Fruit fly (Drosophila melanogaster) S2 (cell line): ENCODE results near the gene CG46439.

Experiments
- CG8478 ChIP-seq: fragments of >200 bp; optimal IDR thresholded peaks from 2 replicates; lab custom pipeline; 2018
- CTCF ChIP-seq, 2 experiments: fragments of >200 bp; optimal IDR thresholded peaks; 2 replicates each; lab custom pipeline; 2018

Gene CG46439

dm6 chr3L:11120419-11120958, 24.4 kb upstream of the CG46439 start, which contains the start of the genes FoxK and mRpL2:
Gene FoxK (minus strand): TSS chr3L:11120783.
Gene mRpL2 (plus strand): TSS chr3L:11120847.
- no peak for TF ChIP-seq CG8478 (lab: Kevin White, UChicago)
- peak; percentile 44 to 51 for TF ChIP-seq CTCF (optimal IDR thresholded peaks at IDR 0.05; lab: Kevin White, UChicago)

dm6 chr3L:11119901-11120418, 23.9 kb upstream of the CG46439 start:
- no peak for TF ChIP-seq CG8478 (lab: Kevin White, UChicago)
- no peak for TF ChIP-seq CTCF (optimal IDR thresholded peaks at IDR 0.05; lab: Kevin White, UChicago)

DNA sequence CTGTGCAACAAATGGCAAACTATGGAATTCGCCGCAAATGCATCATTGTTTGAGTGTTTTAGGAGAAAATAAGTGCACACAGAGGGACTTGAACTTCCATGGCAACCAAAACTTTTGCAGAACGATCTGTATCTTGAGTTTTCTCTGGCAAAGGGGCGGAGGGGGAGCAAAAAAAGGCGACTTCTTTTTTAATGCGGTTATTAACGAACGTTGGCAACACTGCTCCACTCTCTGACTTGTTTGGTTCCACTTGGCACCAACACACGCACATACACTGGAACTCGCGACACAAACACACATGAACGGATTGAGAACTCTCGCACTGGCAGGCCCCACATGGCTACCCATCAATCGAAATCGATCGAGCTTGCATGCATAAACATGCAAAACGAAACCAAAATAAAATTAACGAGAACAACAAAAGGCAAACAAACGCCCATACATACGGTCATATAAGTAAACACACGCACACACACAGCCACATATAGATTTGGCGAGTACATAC, 23.4 kb upstream of the CG46439 start:
- TF ChIP-seq CTCF (optimal IDR thresholded peaks at IDR 0.05; lab: Kevin White, UChicago) (no peak), CG8478 (lab: Kevin White, UChicago) (no peak)

- TF ChIP-seq CG8478 (lab: Kevin White, UChicago) (no peak), CTCF (optimal IDR thresholded peaks at IDR 0.05; lab: Kevin White, UChicago) (no peak)
These were observed 22.8 kb upstream of the CG46439 start for dm6 chr3L:11118627-11119395.

- no peak for TF ChIP-seq CTCF (optimal IDR thresholded peaks at IDR 0.05; lab: Kevin White, UChicago)
- TF ChIP-seq CG8478 (lab: Kevin White, UChicago), result no peak
These were observed 21.7 kb upstream of the CG46439 start for dm6 chr3L:11117733-11118132.

DNA sequence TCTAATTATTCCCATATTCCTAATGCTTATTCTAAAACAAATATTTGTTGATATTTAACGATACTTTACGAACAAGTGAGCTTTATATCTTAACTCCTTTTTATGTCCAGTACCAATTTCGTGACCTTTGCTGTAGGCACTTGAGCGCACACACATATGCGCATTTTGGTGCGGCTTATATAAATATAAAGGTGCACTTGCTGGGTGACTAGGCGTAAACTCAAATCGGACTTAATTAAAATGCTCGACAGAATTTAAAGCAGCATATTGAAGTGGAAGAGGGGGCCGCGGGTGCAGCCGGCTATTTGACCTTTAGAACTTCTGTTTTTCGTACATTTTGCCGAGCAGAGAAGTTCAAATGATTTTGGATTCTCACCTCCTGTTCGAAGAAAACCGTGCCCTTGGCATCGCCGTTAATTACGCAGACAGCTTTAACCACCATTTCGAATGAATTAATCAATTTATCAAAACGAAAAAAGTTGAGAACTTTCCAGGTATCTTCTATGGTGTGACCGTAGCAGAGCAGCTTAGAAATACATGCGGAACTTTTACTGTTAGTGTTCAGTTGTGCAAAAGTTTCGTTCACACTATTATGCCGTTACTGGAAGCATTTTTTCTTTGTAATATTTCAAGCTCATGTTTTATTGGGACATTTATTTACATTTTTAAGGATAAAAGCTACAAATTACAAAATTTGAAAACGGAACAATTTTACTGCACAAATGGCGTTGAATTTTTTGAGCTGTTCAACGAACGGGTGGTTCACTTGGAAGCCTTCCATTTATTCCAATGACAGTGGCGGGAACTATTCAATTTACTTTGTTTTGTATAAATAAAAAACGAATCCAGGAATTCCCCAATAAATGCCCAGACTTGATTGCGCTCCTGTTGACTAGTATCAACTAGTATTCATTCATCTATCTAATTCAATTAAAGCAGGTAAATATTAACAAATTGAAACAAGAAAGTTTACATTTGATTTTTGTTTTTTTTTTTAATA, 17.5 kb upstream of the CG46439 start, which contains the start of gene Sod1:
Gene Sod1 (minus strand): TSS at position 543 of the 1,000 bp plus-strand sequence.
- TF ChIP-seq CG8478 (lab: Kevin White, UChicago), result no peak
- TF ChIP-seq CTCF (optimal IDR thresholded peaks at IDR 0.05; lab: Kevin White, UChicago), result no peak

dm6 chr3L:11112427-11112826, 16.4 kb upstream of the CG46439 start:
- no peak for TF ChIP-seq CG8478 (lab: Kevin White, UChicago)
- TF ChIP-seq CTCF (optimal IDR thresholded peaks at IDR 0.05; lab: Kevin White, UChicago), result no peak

DNA sequence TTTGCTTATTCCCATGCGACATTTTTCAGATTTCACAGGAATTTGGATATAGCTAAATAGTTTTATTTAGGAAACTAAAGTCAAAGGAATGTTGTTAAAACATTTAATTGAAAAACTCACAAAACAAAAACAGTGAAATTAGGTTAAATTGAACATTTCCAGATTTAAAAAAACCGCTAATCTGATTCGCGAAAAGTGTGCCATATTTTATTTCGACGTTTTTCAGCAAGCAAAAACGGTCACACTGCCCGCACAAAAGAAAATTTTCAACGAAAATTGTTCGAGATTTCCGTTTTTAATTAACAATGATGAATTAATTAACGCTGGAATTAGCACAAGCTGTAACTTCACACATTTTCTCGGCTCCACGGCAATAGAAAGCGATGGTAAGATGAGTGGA, 13.4 kb upstream of the CG46439 start, which contains the start of the genes CG34012 and emei:
Gene CG34012 (minus strand): TSS at position 52 of the 400 bp plus-strand sequence.
Gene emei (plus strand): TSS at position 237 of the 400 bp plus-strand sequence.
- TF ChIP-seq CG8478 (lab: Kevin White, UChicago) (no peak), CTCF (optimal IDR thresholded peaks at IDR 0.05; lab: Kevin White, UChicago) (no peak)

- TF ChIP-seq CG8478 (lab: Kevin White, UChicago) (no peak), CTCF (optimal IDR thresholded peaks at IDR 0.05; lab: Kevin White, UChicago) (no peak)
These were observed 11.9 kb upstream of the CG46439 start, which contains the start of gene CG12522 for dm6 chr3L:11107935-11108334. Gene CG12522 (plus strand): TSS chr3L:11108235.

DNA sequence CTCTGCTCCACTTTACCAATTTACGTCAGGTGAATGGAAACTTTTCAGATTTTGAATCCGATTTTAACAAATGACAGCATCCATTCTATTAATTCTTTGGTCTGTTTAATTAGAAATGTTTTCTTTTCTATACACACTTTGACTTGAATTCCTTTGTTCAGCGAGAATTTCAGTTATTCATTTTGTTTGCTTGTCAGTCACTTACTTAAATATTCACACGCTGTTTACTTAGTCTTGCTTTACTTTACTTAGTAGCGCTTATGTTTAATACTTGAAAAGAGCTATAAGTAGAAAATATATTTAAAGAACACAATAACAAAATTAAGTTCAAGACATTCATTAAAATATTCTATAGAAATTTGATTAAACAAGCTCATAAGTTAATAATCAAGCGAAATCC, 11.4 kb upstream of the CG46439 start, which contains the start of gene CG32073:
Gene CG32073 (minus strand): TSS at position 151 of the 400 bp plus-strand sequence.
- TF ChIP-seq CG8478 (lab: Kevin White, UChicago), result no peak

DNA sequence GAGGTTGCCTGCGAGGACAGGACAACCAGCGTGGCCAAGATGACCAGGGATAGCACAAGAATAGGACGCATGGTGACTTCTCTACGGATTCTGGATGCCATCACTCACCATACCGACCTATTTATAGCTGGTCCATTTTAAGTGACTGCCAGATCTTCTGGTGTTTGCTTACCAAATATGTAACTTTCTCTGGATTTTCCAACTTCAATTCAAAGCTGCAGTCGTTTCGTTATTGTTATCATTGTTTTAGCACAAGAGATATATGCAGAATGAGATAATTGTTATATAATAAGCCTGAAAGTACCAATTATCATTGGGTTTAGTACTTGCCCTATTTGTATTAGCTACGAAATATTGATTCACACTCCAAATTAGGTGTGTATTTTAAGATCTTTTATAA, 7.7 kb upstream of the CG46439 start, which contains the start of gene CG32071:
Gene CG32071 (minus strand): TSS at position 101 of the 400 bp plus-strand sequence.
- TF ChIP-seq CTCF (optimal IDR thresholded peaks at IDR 0.05; lab: Kevin White, UChicago) (no peak), CG8478 (lab: Kevin White, UChicago) (no peak)

DNA sequence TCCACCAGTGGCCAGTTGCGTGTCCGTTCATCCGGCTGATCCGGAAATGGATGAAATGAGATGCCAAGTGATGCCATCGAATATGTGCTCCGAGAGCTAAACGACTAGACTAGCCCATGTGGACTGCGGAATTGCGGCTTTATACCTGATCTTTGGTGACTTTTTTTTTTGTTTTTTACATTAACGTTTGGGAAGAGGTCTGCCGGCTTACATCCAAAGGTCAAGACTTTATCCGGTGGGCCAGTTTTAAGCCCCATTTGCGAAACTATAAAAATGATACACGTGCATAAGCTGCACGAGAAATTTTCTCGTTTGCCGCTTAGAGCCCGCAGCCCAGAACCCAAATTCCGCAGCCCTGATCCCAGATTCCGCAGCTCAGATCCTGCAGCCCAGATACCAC, 6.9 kb upstream of the CG46439 start, which contains the start of gene Elo68alpha:
Gene Elo68alpha (minus strand): TSS at position 101 of the 400 bp plus-strand sequence.
- TF ChIP-seq CTCF (optimal IDR thresholded peaks at IDR 0.05; lab: Kevin White, UChicago) (no peak), CG8478 (lab: Kevin White, UChicago) (no peak)

dm6 chr3L:11101598-11101997, 5.6 kb upstream of the CG46439 start, which contains the start of gene Elo68beta:
Gene Elo68beta (minus strand): TSS chr3L:11101698.
- no peak for TF ChIP-seq CTCF (optimal IDR thresholded peaks at IDR 0.05; lab: Kevin White, UChicago)
- no peak for TF ChIP-seq CG8478 (lab: Kevin White, UChicago)
